Fruit fly (Drosophila melanogaster) whole organism, embryonic: ENCODE measurements around the gene CG5376.

Source experiments
- Atf6 ChIP-seq: fragments of 200-800 bp; sonication (Bioruptor generic); IDR thresholded peaks from 2 replicates; pipeline ENCODE4 v1.3.6; 2022; ENCODE audit warnings: missing biosample characterization, missing genetic modification characterization
- CG10209 ChIP-seq: fragments of 200-800 bp; sonication (Bioruptor generic); optimal IDR thresholded peaks from 3 replicates; lab custom pipeline; 2017; ENCODE audit warnings: missing biosample characterization, mild to moderate bottlenecking, missing genetic modification characterization, missing genetic modification reagents
- CG15269 ChIP-seq: fragments of 200-800 bp; sonication (Bioruptor generic); optimal IDR thresholded peaks from 2 replicates; lab custom pipeline; 2018; ENCODE audit warnings: missing biosample characterization, mild to moderate bottlenecking, missing genetic modification characterization, moderate library complexity
- CG16813 ChIP-seq: fragments of 200-800 bp; sonication (Bioruptor generic); IDR thresholded peaks from 3 replicates; pipeline ENCODE4 v1.3.6; 2022; ENCODE audit warnings: missing biosample characterization, missing genetic modification characterization; ENCODE audit not compliant: partially characterized antibody
- CG17186 ChIP-seq: fragments of 200-800 bp; sonication (Bioruptor generic); optimal IDR thresholded peaks from 3 replicates; lab custom pipeline; 2017; ENCODE audit warnings: missing biosample characterization, missing genetic modification reagents, missing genetic modification characterization
- CG17829 ChIP-seq: fragments of 200-800 bp; optimal IDR thresholded peaks from 2 replicates; lab custom pipeline; 2019; ENCODE audit warnings: missing biosample characterization, mild to moderate bottlenecking, missing genetic modification characterization, moderate library complexity
- CG30020 ChIP-seq: fragments of 200-800 bp; optimal IDR thresholded peaks from 2 replicates; lab custom pipeline; 2019; ENCODE audit warnings: missing biosample characterization, mild to moderate bottlenecking, missing genetic modification characterization, moderate library complexity
- CG31365 ChIP-seq: fragments of 200-800 bp; sonication (Bioruptor generic); optimal IDR thresholded peaks from 2 replicates; lab custom pipeline; 2018; ENCODE audit warnings: missing biosample characterization, mild to moderate bottlenecking, missing genetic modification characterization
- CG32532 ChIP-seq: fragments of 200-800 bp; sonication (Bioruptor generic); IDR thresholded peaks from 2 replicates; pipeline ENCODE4 v1.3.6; 2022; ENCODE audit warnings: missing biosample characterization, missing genetic modification characterization
- CG32772 ChIP-seq: fragments of 200-800 bp; sonication (Bioruptor generic); IDR thresholded peaks from 2 replicates; pipeline ENCODE4 v1.3.6; 2022; ENCODE audit warnings: missing biosample characterization, missing genetic modification characterization
- CG3281 ChIP-seq: fragments of 200-800 bp; sonication (Bioruptor generic); optimal IDR thresholded peaks from 3 replicates; lab custom pipeline; 2017; ENCODE audit warnings: missing biosample characterization, mild to moderate bottlenecking, missing genetic modification characterization
- CG4707 ChIP-seq: fragments of 200-800 bp; sonication (Bioruptor generic); optimal IDR thresholded peaks from 2 replicates; lab custom pipeline; 2018; ENCODE audit warnings: missing biosample characterization, mild to moderate bottlenecking, missing genetic modification characterization, moderate library complexity
- CG6175 ChIP-seq: fragments of 200-800 bp; sonication (Bioruptor generic); IDR thresholded peaks from 3 replicates; pipeline ENCODE4 v1.3.6; 2022; ENCODE audit warnings: missing biosample characterization, missing genetic modification characterization
- CG6791 ChIP-seq: fragments of 200-800 bp; sonication (Bioruptor generic); IDR thresholded peaks from 3 replicates; pipeline ENCODE4 v1.3.6; 2022; ENCODE audit warnings: missing biosample characterization, missing genetic modification characterization; ENCODE audit not compliant: partially characterized antibody
- CG6813 ChIP-seq: fragments of 200-800 bp; sonication (Bioruptor generic); optimal IDR thresholded peaks from 2 replicates; lab custom pipeline; 2017; ENCODE audit warnings: missing biosample characterization, missing genetic modification characterization, mild to moderate bottlenecking, moderate library complexity, missing genetic modification reagents
- CG8944 ChIP-seq: fragments of 200-800 bp; sonication (Bioruptor generic); optimal IDR thresholded peaks from 3 replicates; lab custom pipeline; 2016; ENCODE audit warnings: missing biosample characterization, missing genetic modification characterization
- CoRest ChIP-seq: fragments of 200-800 bp; sonication (Bioruptor generic); optimal IDR thresholded peaks from 3 replicates; lab custom pipeline; 2018; ENCODE audit warnings: missing biosample characterization, mild to moderate bottlenecking, missing genetic modification characterization, moderate library complexity
- Dref ChIP-seq: fragments of 200-800 bp; sonication (Bioruptor generic); IDR thresholded peaks from 2 replicates; pipeline ENCODE4 v1.3.6; 2022; ENCODE audit warnings: missing biosample characterization, missing genetic modification characterization
- Gug ChIP-seq: fragments of 200-800 bp; sonication (Bioruptor generic); IDR thresholded peaks from 4 replicates; pipeline ENCODE4 v1.3.6; 2022; ENCODE audit warnings: missing biosample characterization, missing genetic modification characterization
- HLH4C ChIP-seq: fragments of 200-800 bp; sonication (Bioruptor generic); IDR thresholded peaks from 3 replicates; pipeline ENCODE4 v1.3.6; 2022; ENCODE audit warnings: missing biosample characterization, missing genetic modification characterization; ENCODE audit not compliant: partially characterized antibody
- HLH54F ChIP-seq: fragments of 200-800 bp; sonication (Bioruptor generic); optimal IDR thresholded peaks from 3 replicates; lab custom pipeline; 2016; ENCODE audit warnings: missing biosample characterization, missing genetic modification characterization
- Hmr ChIP-seq: fragments of 200-800 bp; sonication (Bioruptor generic); optimal IDR thresholded peaks from 3 replicates; lab custom pipeline; 2017; ENCODE audit warnings: mild to moderate bottlenecking, missing biosample characterization, missing genetic modification reagents, missing genetic modification characterization
- Hr39 ChIP-seq: fragments of >200 bp; optimal IDR thresholded peaks from 2 replicates; lab custom pipeline; 2017
- Nf-YA ChIP-seq: fragments of 200-800 bp; sonication (Bioruptor generic); IDR thresholded peaks from 2 replicates; pipeline ENCODE4 v1.3.6; 2022; ENCODE audit warnings: missing biosample characterization, missing genetic modification characterization
- Sry-β ChIP-seq: fragments of 200-800 bp; sonication (Bioruptor generic); optimal IDR thresholded peaks from 2 replicates; lab custom pipeline; 2018; ENCODE audit warnings: missing biosample characterization, mild to moderate bottlenecking, missing genetic modification characterization, moderate library complexity
- Sry-δ ChIP-seq: fragments of 200-800 bp; sonication (Bioruptor generic); optimal IDR thresholded peaks from 2 replicates; lab custom pipeline; 2016; ENCODE audit warnings: missing biosample characterization, missing genetic modification characterization
- Stat92E ChIP-seq, 3 experiments: fragments of >200 bp in 2 of 3; fragments of 200-800 bp in 1 of 3; sonication (Bioruptor generic) in 1 of 3; optimal IDR thresholded peaks; 2 replicates each; lab custom pipeline; 2017 to 2019; ENCODE audit warnings: missing biosample characterization in 3 of 3, missing genetic modification characterization in 3 of 3, mild to moderate bottlenecking in 1 of 3, moderate library complexity in 1 of 3
- Vsx1 ChIP-seq: fragments of 200-800 bp; sonication (Bioruptor generic); optimal IDR thresholded peaks from 2 replicates; lab custom pipeline; 2017; ENCODE audit warnings: missing biosample characterization, mild to moderate bottlenecking, missing genetic modification characterization, missing genetic modification reagents
- aop ChIP-seq: fragments of 200-800 bp; sonication (Bioruptor generic); IDR thresholded peaks from 2 replicates; pipeline ENCODE4 v1.3.6; 2022; ENCODE audit warnings: missing biosample characterization, missing genetic modification characterization
- btn ChIP-seq: fragments of 200-800 bp; sonication (Bioruptor generic); optimal IDR thresholded peaks from 2 replicates; lab custom pipeline; 2016; ENCODE audit warnings: missing biosample characterization, missing genetic modification characterization
- chinmo ChIP-seq: fragments of 200-800 bp; sonication (Bioruptor generic); IDR thresholded peaks from 4 replicates; pipeline ENCODE4 v1.3.6; 2022; ENCODE audit warnings: missing biosample characterization, missing genetic modification characterization; ENCODE audit not compliant: partially characterized antibody
- dm ChIP-seq: fragments of 200-800 bp; sonication (Bioruptor generic); optimal IDR thresholded peaks from 3 replicates; lab custom pipeline; 2016; ENCODE audit warnings: missing biosample characterization, missing genetic modification characterization
- ems ChIP-seq: fragments of 200-800 bp; sonication (Bioruptor generic); optimal IDR thresholded peaks from 3 replicates; lab custom pipeline; 2016; ENCODE audit warnings: missing biosample characterization, missing genetic modification characterization
- fd3F ChIP-seq: fragments of 200-800 bp; sonication (Bioruptor generic); optimal IDR thresholded peaks from 2 replicates; lab custom pipeline; 2018; ENCODE audit warnings: missing biosample characterization, mild to moderate bottlenecking, missing genetic modification characterization, moderate library complexity
- gt ChIP-seq: fragments of 200-800 bp; sonication (Bioruptor generic); IDR thresholded peaks from 2 replicates; pipeline ENCODE4 v1.3.6; 2022; ENCODE audit warnings: missing biosample characterization, missing genetic modification characterization
- hb ChIP-seq: fragments of 200-800 bp; sonication (Bioruptor generic); IDR thresholded peaks from 3 replicates; pipeline ENCODE4 v1.3.6; 2022; ENCODE audit warnings: missing biosample characterization, missing genetic modification characterization; ENCODE audit not compliant: partially characterized antibody
- kah ChIP-seq: fragments of 200-800 bp; sonication (Bioruptor generic); optimal IDR thresholded peaks from 2 replicates; lab custom pipeline; 2018; ENCODE audit warnings: missing biosample characterization, mild to moderate bottlenecking, missing genetic modification characterization
- kay ChIP-seq: fragments of 200-800 bp; sonication (Bioruptor generic); optimal IDR thresholded peaks from 2 replicates; lab custom pipeline; 2016; ENCODE audit warnings: missing biosample characterization, missing genetic modification characterization
- lbe ChIP-seq: fragments of 200-800 bp; sonication (Bioruptor generic); optimal IDR thresholded peaks from 2 replicates; lab custom pipeline; 2016; ENCODE audit warnings: missing biosample characterization, mild to moderate bottlenecking, missing genetic modification characterization
- mam ChIP-seq: fragments of 200-800 bp; sonication (Bioruptor generic); optimal IDR thresholded peaks from 3 replicates; lab custom pipeline; 2016; ENCODE audit warnings: missing biosample characterization, missing genetic modification characterization
- nmo ChIP-seq: fragments of 200-800 bp; sonication (Bioruptor generic); optimal IDR thresholded peaks from 2 replicates; lab custom pipeline; 2018; ENCODE audit warnings: missing biosample characterization, mild to moderate bottlenecking, missing genetic modification characterization, moderate library complexity
- otp ChIP-seq: fragments of 200-800 bp; sonication (Bioruptor generic); IDR thresholded peaks from 3 replicates; pipeline ENCODE4, ENCODE4 v1.3.6; 2022; ENCODE audit warnings: missing biosample characterization, missing genetic modification characterization
- p53 ChIP-seq: fragments of 200-800 bp; sonication (Bioruptor generic); optimal IDR thresholded peaks from 2 replicates; lab custom pipeline; 2016; ENCODE audit warnings: missing biosample characterization, missing genetic modification characterization
- ranshi ChIP-seq: fragments of 200-800 bp; sonication (Bioruptor generic); IDR thresholded peaks from 2 replicates; pipeline ENCODE4 v1.3.6; 2022; ENCODE audit warnings: missing biosample characterization, missing genetic modification characterization
- scrt ChIP-seq: fragments of 200-800 bp; sonication (Bioruptor generic); optimal IDR thresholded peaks from 2 replicates; lab custom pipeline; 2018; ENCODE audit warnings: missing biosample characterization, mild to moderate bottlenecking, missing genetic modification characterization, moderate library complexity
- sd ChIP-seq: fragments of 200-800 bp; sonication (Bioruptor generic); optimal IDR thresholded peaks from 3 replicates; lab custom pipeline; 2018; ENCODE audit warnings: missing biosample characterization, mild to moderate bottlenecking, missing genetic modification characterization, moderate library complexity
- sens ChIP-seq: fragments of 200-800 bp; sonication (Bioruptor generic); peaks from one replicate; lab custom pipeline; 2016; ENCODE audit warnings: missing biosample characterization, missing genetic modification characterization
- so ChIP-seq: fragments of 200-800 bp; sonication (Bioruptor generic); IDR thresholded peaks from 3 replicates; pipeline ENCODE4 v1.3.6; 2022; ENCODE audit warnings: missing biosample characterization, missing genetic modification characterization
- tgo ChIP-seq: fragments of 200-800 bp; sonication (Bioruptor generic); IDR thresholded peaks from 3 replicates; pipeline ENCODE4 v1.3.6; 2022; ENCODE audit warnings: missing biosample characterization, missing genetic modification characterization

Gene CG5376

DNA sequence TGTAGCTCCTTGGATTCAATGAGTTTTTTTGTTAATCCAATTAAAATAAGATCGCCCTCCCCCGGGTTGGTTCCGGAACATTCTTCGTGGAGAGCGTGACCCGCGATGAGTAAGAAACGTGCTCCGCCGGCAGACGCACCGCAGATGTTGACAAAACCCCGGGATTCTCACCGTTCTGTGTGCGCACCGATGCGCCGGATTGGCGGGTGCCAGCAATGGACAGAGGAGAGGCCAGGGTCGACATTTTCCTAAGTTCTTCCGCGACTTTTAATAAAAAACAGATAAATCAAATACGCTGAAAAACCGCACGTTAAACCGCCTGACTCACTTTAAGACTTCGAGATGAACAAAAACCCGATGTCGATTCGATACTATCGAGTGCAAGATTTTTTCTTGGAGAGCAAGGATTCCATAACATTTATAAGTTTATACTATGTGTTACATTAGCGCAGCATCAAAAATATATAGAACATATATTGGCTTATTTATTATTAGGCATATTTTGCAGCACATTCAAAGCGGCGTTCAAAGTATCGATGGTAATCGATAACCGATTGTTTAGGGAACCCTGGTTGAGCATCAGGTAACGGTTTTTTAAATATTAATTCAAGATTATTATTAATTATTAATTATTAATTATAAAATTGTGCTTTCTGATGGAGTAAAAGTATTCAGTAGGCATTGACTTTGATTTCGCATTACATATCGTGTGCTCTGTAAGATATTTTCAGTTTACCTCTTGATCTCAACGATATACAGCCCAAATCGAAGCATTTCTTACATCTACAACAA lies 2.5 kb upstream of the CG5376 start, which contains the start of the genes CCT1 and tHMG1 (continued):
- TF ChIP-seq hb (GFP tag; lab: Robert Waterston, UW), result peak; percentile 84
- TF ChIP-seq nmo (GFP tag; lab: Kevin White, UChicago), result peak; percentile 52
- TF ChIP-seq Nf-YA, result 0 out of 2 replicates have a peak, but pooled peaks have one; percentile 21
- TF ChIP-seq Vsx1 (GFP tag; lab: Kevin White, UChicago), result no peak
- TF ChIP-seq so (GFP tag; lab: Robert Waterston, UW), result no peak
- no peak for TF ChIP-seq otp (GFP tag; lab: Robert Waterston, UW)
- TF ChIP-seq btn, result no peak
- TF ChIP-seq Gug (GFP tag; lab: Robert Waterston, UW), result no peak
- no peak for TF ChIP-seq ranshi (GFP tag; lab: Robert Waterston, UW)
- TF ChIP-seq Sry-β (GFP tag; lab: Kevin White, UChicago), result no peak
- TF ChIP-seq Atf6 (GFP tag; lab: Robert Waterston, UW), result no peak
- TF ChIP-seq CG8944 (GFP tag; lab: Kevin White, UChicago), result no peak
- TF ChIP-seq kah, result no peak
- peak; percentile 88 for TF ChIP-seq kay (GFP tag; lab: Kevin White, UChicago)
- TF ChIP-seq tgo, result no peak
- TF ChIP-seq CG32532 (GFP tag; lab: Robert Waterston, UW), result no peak
- TF ChIP-seq HLH54F (GFP tag; lab: Kevin White, UChicago), result no peak
- no peak for TF ChIP-seq scrt
- no peak for TF ChIP-seq Stat92E (GFP tag; optimal IDR thresholded peaks at IDR 0.05; lab: Kevin White, UChicago)
- TF ChIP-seq CG4707 (GFP tag; lab: Kevin White, UChicago), result no peak
- TF ChIP-seq CG15269 (tag; lab: Kevin White, UChicago), result no peak
- no peak for TF ChIP-seq sens (GFP tag; lab: Kevin White, UChicago)
- TF ChIP-seq CoRest (tag; lab: Kevin White, UChicago), result peak; percentile 62
- no peak for TF ChIP-seq CG32772 (GFP tag; lab: Robert Waterston, UW)
- TF ChIP-seq CG31365, result no peak
- TF ChIP-seq gt, result no peak
- peak; percentile 77 for TF ChIP-seq Dref
- no peak for TF ChIP-seq CG6175 (GFP tag; lab: Robert Waterston, UW)
- TF ChIP-seq chinmo (GFP tag; lab: Robert Waterston, UW), result peak; percentile 85; the same call in 3 of the 4 replicates
- no peak for TF ChIP-seq CG6813
- no peak for TF ChIP-seq mam (GFP tag; lab: Kevin White, UChicago)
- TF ChIP-seq HLH4C (GFP tag; lab: Robert Waterston, UW), result peak; percentile 95
- peak; percentile 73 for TF ChIP-seq CG3281
- TF ChIP-seq ems (GFP tag; lab: Kevin White, UChicago), result no peak
- no peak for TF ChIP-seq Hmr (GFP tag; lab: Kevin White, UChicago)
- peak; percentile 30 for TF ChIP-seq CG17829 (tag; lab: Kevin White, UChicago)
- peak; percentile 87 for TF ChIP-seq Sry-δ (GFP tag; lab: Kevin White, UChicago)
- no peak for TF ChIP-seq CG10209 (GFP tag; lab: Kevin White, UChicago)
- peak; percentile 96 for TF ChIP-seq CG16813 (GFP tag; lab: Robert Waterston, UW)
- no peak for TF ChIP-seq sd (tag; lab: Kevin White, UChicago)
- no peak for TF ChIP-seq fd3F (GFP tag; lab: Kevin White, UChicago)
- TF ChIP-seq dm (GFP tag; lab: Kevin White, UChicago), result peak; percentile 76
- TF ChIP-seq aop (GFP tag; lab: Robert Waterston, UW), result no peak
- peak; percentile 85 for TF ChIP-seq CG6791 (GFP tag; lab: Robert Waterston, UW)
- peak; percentile 17 for TF ChIP-seq CG17186 (GFP tag; lab: Kevin White, UChicago)
- peak; percentile 23 for TF ChIP-seq lbe (GFP tag; lab: Kevin White, UChicago)
- TF ChIP-seq CG30020, result peak; percentile 37
- TF ChIP-seq Hr39 (lab: Kevin White, UChicago), result no peak
- no peak for TF ChIP-seq p53
